Fruit fly (Drosophila melanogaster) whole organism, wandering third instar larva: ENCODE results near the gene Jwa.

Source experiments
- CG9705 ChIP-seq: fragments of 200-800 bp; sonication (Bioruptor generic); optimal IDR thresholded peaks from 2 replicates; lab custom pipeline; 2018; ENCODE audit warnings: missing biosample characterization, mild to moderate bottlenecking, missing genetic modification characterization
- Hr78 ChIP-seq: fragments of >200 bp; optimal IDR thresholded peaks from 2 replicates; lab custom pipeline; 2017; ENCODE audit warnings: missing biosample characterization, missing genetic modification characterization
- Hr83 ChIP-seq: fragments of 200-300 bp; sonication (Bioruptor generic); optimal IDR thresholded peaks from 2 replicates; lab custom pipeline; 2016; ENCODE audit warnings: missing biosample characterization, mild to moderate bottlenecking, missing genetic modification characterization, moderate library complexity; ENCODE audit not compliant: poor library complexity, severe bottlenecking
- OdsH ChIP-seq: fragments of 200-800 bp; sonication (Bioruptor generic); optimal IDR thresholded peaks from 2 replicates; lab custom pipeline; 2016; ENCODE audit warnings: missing biosample characterization, mild to moderate bottlenecking, missing genetic modification characterization
- brk ChIP-seq: fragments of 200-800 bp; sonication (Bioruptor generic); optimal IDR thresholded peaks from 2 replicates; lab custom pipeline; 2016; ENCODE audit warnings: missing biosample characterization, mild to moderate bottlenecking, missing genetic modification characterization
- ey ChIP-seq: fragments of 200-800 bp; sonication (Bioruptor generic); optimal IDR thresholded peaks from 2 replicates; lab custom pipeline; 2016; ENCODE audit warnings: missing biosample characterization, missing genetic modification characterization
- h ChIP-seq: fragments of 200-800 bp; sonication (Bioruptor generic); optimal IDR thresholded peaks from 3 replicates; lab custom pipeline; 2016; ENCODE audit warnings: missing biosample characterization, mild to moderate bottlenecking, missing genetic modification characterization
- pan ChIP-seq: fragments of >200 bp; optimal IDR thresholded peaks from 2 replicates; lab custom pipeline; 2017
- psq ChIP-seq: fragments of 200-800 bp; sonication (Bioruptor generic); optimal IDR thresholded peaks from 3 replicates; lab custom pipeline; 2017; ENCODE audit warnings: missing biosample characterization, mild to moderate bottlenecking, missing genetic modification characterization, moderate library complexity
- usp ChIP-seq: fragments of >200 bp; optimal IDR thresholded peaks from 2 replicates; lab custom pipeline; 2017; ENCODE audit warnings: missing biosample characterization, missing genetic modification characterization

DNA sequence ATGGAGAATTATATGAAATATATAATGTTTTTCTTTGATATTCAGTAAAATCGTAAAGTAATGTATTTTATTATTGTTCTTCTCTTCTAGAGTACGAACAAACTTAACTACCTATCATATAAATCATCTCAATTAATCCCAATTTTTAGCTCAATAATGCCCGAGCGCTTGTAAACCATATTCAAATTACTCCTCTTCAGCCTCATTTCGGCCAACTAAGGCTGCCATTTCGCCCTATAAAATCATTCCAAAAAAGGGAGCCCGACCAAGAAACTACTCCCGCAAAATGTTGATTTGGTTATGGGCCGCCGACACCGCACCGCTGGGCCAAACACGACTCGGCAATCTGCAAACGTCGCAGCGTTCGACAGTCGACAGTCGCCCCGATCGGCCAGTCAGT lies 37.2 kb upstream of the Jwa start:
- TF ChIP-seq psq (GFP tag; lab: Kevin White, UChicago) (no peak), brk (GFP tag; lab: Kevin White, UChicago) (no peak), pan (no peak), usp (GFP tag; lab: Kevin White, UChicago) (no peak), ey (GFP tag; lab: Kevin White, UChicago) (no peak), Hr78 (GFP tag; lab: Kevin White, UChicago) (no peak), OdsH (GFP tag; lab: Kevin White, UChicago) (no peak), CG9705 (GFP tag; lab: Kevin White, UChicago) (no peak), Hr83 (GFP tag; lab: Kevin White, UChicago) (no peak), h (GFP tag; lab: Kevin White, UChicago) (no peak)
